Worm (Caenorhabditis elegans) whole organism, L1 larva: ENCODE data around the gene K06A4.7.

ENCODE experiments used
- C16A3.4 ChIP-seq: fragments of 150-350 bp; optimal IDR thresholded peaks from 2 replicates; lab custom pipeline; 2014; ENCODE audit warnings: missing biosample characterization, missing genetic modification characterization
- Y116A8C.19 ChIP-seq: sonication (generic microtip); optimal IDR thresholded peaks from 2 replicates; lab custom pipeline; 2016; ENCODE audit warnings: missing compliant biosample characterization, missing genetic modification characterization, borderline replicate concordance
- aha-1 ChIP-seq: fragments of 150-350 bp; optimal IDR thresholded peaks from 2 replicates; lab custom pipeline; 2014; ENCODE audit warnings: missing biosample characterization, missing genetic modification characterization
- aly-2 ChIP-seq: fragments of 150-350 bp; optimal IDR thresholded peaks from 2 replicates; lab custom pipeline; 2014; ENCODE audit warnings: missing biosample characterization, missing genetic modification characterization
- blmp-1 ChIP-seq: fragments of 150-350 bp; optimal IDR thresholded peaks from 2 replicates; lab custom pipeline; 2014; ENCODE audit warnings: missing biosample characterization, missing genetic modification characterization
- ceh-8 ChIP-seq: fragments of 200-800 bp; sonication (Bioruptor generic); optimal IDR thresholded peaks from 2 replicates; lab custom pipeline; 2018; ENCODE audit warnings: mild to moderate bottlenecking, missing genetic modification characterization, moderate library complexity, missing compliant biosample characterization
- ceh-90 ChIP-seq: sonication (generic microtip); optimal IDR thresholded peaks from 2 replicates; lab custom pipeline; 2016; ENCODE audit warnings: missing genetic modification characterization, missing compliant biosample characterization
- dpl-1 ChIP-seq, 3 experiments: fragments of 150-350 bp in 2 of 3; sonication (generic microtip) in 1 of 3; optimal IDR thresholded peaks; 2 replicates each; lab custom pipeline; 2014 to 2017; ENCODE audit warnings: missing biosample characterization in 3 of 3, missing genetic modification characterization in 3 of 3, missing genetic modification reagents in 3 of 3
- dsc-1 ChIP-seq: sonication (generic microtip); optimal IDR thresholded peaks from 2 replicates; lab custom pipeline; 2016; ENCODE audit warnings: mild to moderate bottlenecking, missing genetic modification characterization, missing compliant biosample characterization
- efl-1 ChIP-seq, 4 experiments: fragments of 150-350 bp; optimal IDR thresholded peaks in 3 of 4; peaks in 1 of 4; 1 replicate in 1 of 4; 2 replicates in 3 of 4; lab custom pipeline; 2014; ENCODE audit warnings: missing biosample characterization in 2 of 4, missing genetic modification characterization in 2 of 4, missing genetic modification reagents in 2 of 4
- elt-2 ChIP-seq: sonication (generic microtip); optimal IDR thresholded peaks from 2 replicates; lab custom pipeline; 2016; ENCODE audit warnings: missing genetic modification characterization, mild to moderate bottlenecking, inconsistent platforms, missing compliant biosample characterization, missing genetic modification reagents
- elt-3 ChIP-seq, 6 experiments: fragments of 150-350 bp in 1 of 6; sonication (generic microtip); optimal IDR thresholded peaks; 2 replicates each; lab custom pipeline; 2017 to 2018; ENCODE audit warnings: missing biosample characterization in 6 of 6, missing genetic modification characterization in 6 of 6, inconsistent platforms in 1 of 6
- ets-5 ChIP-seq: fragments of 200-800 bp; sonication (Bioruptor generic); IDR thresholded peaks from 2 replicates; pipeline ENCODE4 v1.3.6; 2022; ENCODE audit warnings: missing genetic modification characterization, missing compliant biosample characterization
- fkh-10 ChIP-seq: sonication (generic microtip); optimal IDR thresholded peaks from 2 replicates; lab custom pipeline; 2017; ENCODE audit warnings: missing biosample characterization, missing genetic modification reagents, missing genetic modification characterization
- fkh-4 ChIP-seq: sonication (generic microtip); optimal IDR thresholded peaks from 2 replicates; lab custom pipeline; 2016; ENCODE audit warnings: missing compliant biosample characterization, missing genetic modification characterization, borderline replicate concordance
- fos-1 ChIP-seq: fragments of 150-350 bp; optimal IDR thresholded peaks from 2 replicates; lab custom pipeline; 2014; ENCODE audit warnings: missing biosample characterization, missing genetic modification characterization
- grh-1 ChIP-seq: fragments of 200-800 bp; sonication (Bioruptor generic); IDR thresholded peaks from 2 replicates; pipeline ENCODE4 v1.3.6; 2022; ENCODE audit warnings: missing genetic modification reagents, missing genetic modification characterization, missing compliant biosample characterization
- hlh-4 ChIP-seq: sonication (generic microtip); optimal IDR thresholded peaks from 2 replicates; lab custom pipeline; 2016; ENCODE audit warnings: mild to moderate bottlenecking, missing genetic modification characterization, missing compliant biosample characterization
- isw-1 ChIP-seq: fragments of 200-800 bp; sonication (Bioruptor generic); IDR thresholded peaks from 2 replicates; pipeline ENCODE4 v1.3.6; 2022; ENCODE audit warnings: missing genetic modification characterization, missing compliant biosample characterization
- jun-1 ChIP-seq: fragments of 150-350 bp; optimal IDR thresholded peaks from 2 replicates; lab custom pipeline; 2014; ENCODE audit warnings: missing biosample characterization, missing genetic modification reagents, missing genetic modification characterization
- lin-15B ChIP-seq: fragments of 150-350 bp; sonication (generic microtip); optimal IDR thresholded peaks from 3 replicates; lab custom pipeline; 2014; ENCODE audit warnings: missing biosample characterization, missing genetic modification characterization
- lin-35 ChIP-seq, 2 experiments: fragments of 150-350 bp; optimal IDR thresholded peaks; 2 replicates each; lab custom pipeline; 2014; ENCODE audit warnings: missing biosample characterization in 2 of 2, missing genetic modification characterization in 2 of 2, missing genetic modification reagents in 2 of 2
- lir-3 ChIP-seq: sonication (generic microtip); optimal IDR thresholded peaks from 2 replicates; lab custom pipeline; 2016; ENCODE audit warnings: mild to moderate bottlenecking, missing genetic modification characterization, moderate library complexity, missing compliant biosample characterization; ENCODE audit not compliant: poor library complexity
- lsy-2 ChIP-seq, 2 experiments: fragments of 150-350 bp; optimal IDR thresholded peaks; 2 replicates each; lab custom pipeline; 2014; ENCODE audit warnings: missing biosample characterization in 2 of 2, missing genetic modification characterization in 2 of 2
- mef-2 ChIP-seq: fragments of 150-350 bp; optimal IDR thresholded peaks from 2 replicates; lab custom pipeline; 2014; ENCODE audit warnings: missing biosample characterization, missing genetic modification characterization
- nhr-11 ChIP-seq: fragments of 150-350 bp; optimal IDR thresholded peaks from 2 replicates; lab custom pipeline; 2014; ENCODE audit warnings: missing biosample characterization, missing genetic modification characterization
- nhr-12 ChIP-seq: sonication (generic microtip); optimal IDR thresholded peaks from 2 replicates; lab custom pipeline; 2017; ENCODE audit warnings: missing biosample characterization, missing genetic modification characterization
- nhr-20 ChIP-seq: sonication (generic microtip); optimal IDR thresholded peaks from 2 replicates; lab custom pipeline; 2016; ENCODE audit warnings: mild to moderate bottlenecking, missing genetic modification characterization, missing compliant biosample characterization
- nhr-28 ChIP-seq: fragments of 150-350 bp; optimal IDR thresholded peaks from 2 replicates; lab custom pipeline; 2014; ENCODE audit warnings: missing biosample characterization, missing genetic modification characterization
- nhr-47 ChIP-seq: sonication (generic microtip); optimal IDR thresholded peaks from 2 replicates; lab custom pipeline; 2016; ENCODE audit warnings: mild to moderate bottlenecking, missing genetic modification characterization, moderate library complexity, missing compliant biosample characterization
- nhr-77 ChIP-seq: fragments of 150-350 bp; optimal IDR thresholded peaks from 2 replicates; lab custom pipeline; 2014; ENCODE audit warnings: missing biosample characterization, missing genetic modification characterization
- nhr-84 ChIP-seq: sonication (generic microtip); optimal IDR thresholded peaks from 2 replicates; lab custom pipeline; 2017; ENCODE audit warnings: missing biosample characterization, missing genetic modification characterization
- pqm-1 ChIP-seq: sonication (generic microtip); optimal IDR thresholded peaks from 3 replicates; lab custom pipeline; 2017; ENCODE audit warnings: missing biosample characterization, missing genetic modification characterization
- rnt-1 ChIP-seq: sonication (generic microtip); optimal IDR thresholded peaks from 2 replicates; lab custom pipeline; 2016; ENCODE audit warnings: mild to moderate bottlenecking, missing genetic modification characterization, moderate library complexity, missing compliant biosample characterization
- snpc-4 ChIP-seq: fragments of 150-350 bp; optimal IDR thresholded peaks from 2 replicates; lab custom pipeline; 2014; ENCODE audit warnings: missing biosample characterization, missing genetic modification characterization
- sptf-1 ChIP-seq: fragments of 150-350 bp; optimal IDR thresholded peaks from 2 replicates; lab custom pipeline; 2014; ENCODE audit warnings: missing biosample characterization, missing genetic modification characterization
- tbx-2 ChIP-seq: sonication (generic microtip); optimal IDR thresholded peaks from 2 replicates; lab custom pipeline; 2016; ENCODE audit warnings: missing genetic modification characterization, missing compliant biosample characterization
- tlp-1 ChIP-seq: fragments of 150-350 bp; optimal IDR thresholded peaks from 2 replicates; lab custom pipeline; 2014; ENCODE audit warnings: missing biosample characterization, missing genetic modification characterization
- unc-30 ChIP-seq: sonication (generic microtip); optimal IDR thresholded peaks from 2 replicates; lab custom pipeline; 2017; ENCODE audit warnings: missing biosample characterization, missing genetic modification characterization

The K06A4.7 gene

DNA sequence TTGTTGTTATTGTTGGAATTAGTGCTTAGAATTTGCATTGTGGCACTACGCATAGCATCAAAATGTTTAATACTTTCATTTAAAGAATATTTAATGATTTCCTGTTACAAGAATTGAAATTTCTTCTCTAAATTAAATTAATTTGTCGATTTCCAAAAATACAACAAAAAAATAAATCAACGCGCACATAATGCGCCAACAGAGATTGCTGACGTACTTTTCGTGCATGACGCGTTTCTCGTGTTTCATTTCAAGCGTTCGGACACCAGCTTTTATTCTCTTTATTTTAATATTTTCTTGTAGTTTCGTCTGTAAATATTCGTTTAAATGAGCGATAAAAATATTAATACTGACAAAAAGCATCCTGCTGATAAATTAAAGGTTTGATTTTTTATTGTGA, 22.3 kb upstream of the K06A4.7 start, which contains the start of gene eif-2Bdelta (continued):
- no peak for TF ChIP-seq nhr-77 (tag; lab: Kevin White, UChicago)
- no peak for TF ChIP-seq fkh-4
- TF ChIP-seq isw-1 (GFP tag; lab: Robert Waterston, UW): peak; percentile 59
- TF ChIP-seq C16A3.4 (tag; lab: Kevin White, UChicago): peak; percentile 39
- TF ChIP-seq grh-1 (GFP tag; lab: Robert Waterston, UW): no peak
- peak; percentile 70 for TF ChIP-seq nhr-20 (tag; lab: Kevin White, UChicago)
- TF ChIP-seq nhr-84 (tag; lab: Kevin White, UChicago): no peak
- no peak for TF ChIP-seq sptf-1 (tag; lab: Kevin White, UChicago)
- TF ChIP-seq Y116A8C.19: no peak
- no peak for TF ChIP-seq hlh-4
- no peak for TF ChIP-seq unc-30 (tag; lab: Kevin White, UChicago)
- peak; percentile 52 for TF ChIP-seq blmp-1
- TF ChIP-seq snpc-4: peak; percentile 54
- no peak for TF ChIP-seq nhr-28 (tag; lab: Kevin White, UChicago)
- TF ChIP-seq nhr-11: no peak
- TF ChIP-seq dpl-1 (GFP tag; optimal IDR thresholded peaks at IDR 0.05; lab: Kevin White, UChicago): peak; percentile 57 to 76 (median 71)
- no peak for TF ChIP-seq jun-1 (tag; lab: Kevin White, UChicago)
- TF ChIP-seq aly-2: no peak
- no peak for TF ChIP-seq nhr-12
- TF ChIP-seq lir-3 (tag; lab: Kevin White, UChicago): no peak
- no peak for TF ChIP-seq lin-15B
- peak; percentile 9 for TF ChIP-seq ceh-90 (tag; lab: Kevin White, UChicago)
- TF ChIP-seq ceh-8 (GFP tag; lab: Kevin White, UChicago): no peak
- peak; percentile 71 to 84 for TF ChIP-seq lsy-2 (tag; optimal IDR thresholded peaks at IDR 0.05; lab: Kevin White, UChicago)
- no peak for TF ChIP-seq ets-5 (GFP tag; lab: Robert Waterston, UW)
- TF ChIP-seq fkh-10: no peak
- TF ChIP-seq fos-1 (tag; lab: Kevin White, UChicago): no peak
- TF ChIP-seq pqm-1 (tag; lab: Kevin White, UChicago): no peak
- TF ChIP-seq aha-1 (tag; lab: Kevin White, UChicago): no peak
- TF ChIP-seq dsc-1 (tag; lab: Kevin White, UChicago): peak; percentile 78
- TF ChIP-seq tlp-1 (tag; lab: Kevin White, UChicago): no peak
- TF ChIP-seq tbx-2 (tag; lab: Kevin White, UChicago): peak; percentile 75

DNA sequence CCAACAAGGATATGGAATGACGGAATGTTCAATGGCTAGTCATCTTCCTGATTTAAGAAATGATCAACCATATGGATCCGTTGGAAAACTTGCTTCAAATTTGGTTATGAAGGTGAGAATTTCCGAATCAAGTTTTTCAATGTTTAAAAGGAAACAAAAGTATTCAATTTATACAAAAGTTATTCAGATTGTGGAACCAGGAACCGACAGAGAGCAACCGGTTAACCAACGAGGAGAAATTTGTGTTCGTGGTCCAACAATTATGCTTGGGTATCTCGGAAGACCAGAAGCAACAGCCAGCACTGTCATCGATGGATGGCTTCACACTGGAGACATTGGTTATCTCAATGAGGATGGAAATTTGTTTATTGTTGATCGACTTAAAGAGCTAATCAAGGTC, 18.3 kb upstream of the K06A4.7 start:
- TF ChIP-seq fos-1 (tag; lab: Kevin White, UChicago) (no peak), grh-1 (GFP tag; lab: Robert Waterston, UW) (no peak), aly-2 (no peak)

ce11 chrV:9507742-9508141, 16.5 kb upstream of the K06A4.7 start, which contains the start of gene acs-14:
Gene acs-14 (plus strand): TSS chrV:9508132.
- TF ChIP-seq mef-2 (tag; lab: Kevin White, UChicago): no peak
- no peak for TF ChIP-seq nhr-47 (tag; lab: Kevin White, UChicago)
- no peak for TF ChIP-seq Y116A8C.19
- TF ChIP-seq rnt-1: no peak
- peak; percentile 13 for TF ChIP-seq nhr-20 (tag; lab: Kevin White, UChicago)
- peak in 1 of 6 experiments; percentile 4 for TF ChIP-seq elt-3 (tag; optimal IDR thresholded peaks at IDR 0.05; lab: Kevin White, UChicago)
- no peak for TF ChIP-seq hlh-4
- TF ChIP-seq efl-1 (optimal IDR thresholded peaks at IDR 0.05; lab: Kevin White, UChicago): no peak
- TF ChIP-seq efl-1 (GFP tag; optimal IDR thresholded peaks at IDR 0.05 in 1 of 2; lab: Kevin White, UChicago): peak in 1 of 2 experiments; percentile 51
- TF ChIP-seq ceh-90 (tag; lab: Kevin White, UChicago): no peak
- peak in 1 of 2 experiments; percentile 12 for TF ChIP-seq lin-35 (GFP tag; optimal IDR thresholded peaks at IDR 0.05; lab: Kevin White, UChicago)
- no peak for TF ChIP-seq blmp-1
- TF ChIP-seq elt-2 (tag; lab: Kevin White, UChicago): peak; percentile 12
